Worm (Caenorhabditis elegans) whole organism, young adult: ENCODE data around the gene rps-3.
"Not testable (repeated sequence)": the region's sequence is repeated elsewhere in the genome, so short reads cannot be mapped to it uniquely, and the experiment has no call there.

ENCODE experiments used
- B0035.1 ChIP-seq: sonication (generic microtip); optimal IDR thresholded peaks from 2 replicates; lab custom pipeline; 2016; ENCODE audit warnings: missing genetic modification characterization, mild to moderate bottlenecking, missing compliant biosample characterization, missing genotype, missing genetic modification reagents
- B0261.1 ChIP-seq: sonication (generic microtip); optimal IDR thresholded peaks from 2 replicates; lab custom pipeline; 2016; ENCODE audit warnings: mild to moderate bottlenecking, missing genetic modification characterization, moderate library complexity, missing compliant biosample characterization
- C17E4.6 ChIP-seq: fragments of 200-800 bp; sonication (Bioruptor generic); IDR thresholded peaks from 2 replicates; pipeline ENCODE4 v1.3.6; 2022; ENCODE audit warnings: missing genetic modification reagents, missing genetic modification characterization, missing compliant biosample characterization
- F33H1.4 ChIP-seq: fragments of 200-800 bp; sonication (Bioruptor generic); IDR thresholded peaks from 2 replicates; pipeline ENCODE4 v1.3.6; 2022; ENCODE audit warnings: missing genetic modification reagents, missing genetic modification characterization, missing compliant biosample characterization
- F37B4.10 ChIP-seq: fragments of 200-800 bp; sonication (Bioruptor generic); IDR thresholded peaks from 2 replicates; pipeline ENCODE4 v1.3.6; 2022; ENCODE audit warnings: missing genetic modification characterization, missing compliant biosample characterization
- F39B2.1 ChIP-seq: fragments of 200-800 bp; sonication (Bioruptor generic); IDR thresholded peaks from 2 replicates; pipeline ENCODE4 v1.3.6; 2022; ENCODE audit warnings: missing genetic modification reagents, missing genetic modification characterization, missing compliant biosample characterization
- F57C9.4 ChIP-seq: sonication (generic microtip); optimal IDR thresholded peaks from 2 replicates; lab custom pipeline; 2017; ENCODE audit warnings: mild to moderate bottlenecking, missing genetic modification characterization, missing compliant biosample characterization
- Y95B8A.8 ChIP-seq: fragments of 200-800 bp; sonication (Bioruptor generic); IDR thresholded peaks from 2 replicates; pipeline ENCODE4 v1.3.6; 2022; ENCODE audit warnings: missing genetic modification reagents, missing genetic modification characterization, missing compliant biosample characterization
- atf-7 ChIP-seq: sonication (generic microtip); optimal IDR thresholded peaks from 2 replicates; lab custom pipeline; 2017; ENCODE audit warnings: mild to moderate bottlenecking, missing genetic modification characterization, missing compliant biosample characterization
- athp-1 ChIP-seq: sonication (generic microtip); optimal IDR thresholded peaks from 2 replicates; lab custom pipeline; 2017; ENCODE audit warnings: mild to moderate bottlenecking, missing genetic modification characterization, missing compliant biosample characterization
- attf-3 ChIP-seq: fragments of 200-800 bp; sonication (Bioruptor generic); conservative IDR thresholded peaks from 2 replicates; pipeline ENCODE4 v1.3.6; 2022; ENCODE audit warnings: missing genetic modification reagents, missing genetic modification characterization, missing compliant biosample characterization
- bed-1 ChIP-seq: fragments of 200-800 bp; sonication (Bioruptor generic); IDR thresholded peaks from 2 replicates; pipeline ENCODE4 v1.3.6; 2022; ENCODE audit warnings: missing genetic modification reagents, missing genetic modification characterization, missing compliant biosample characterization
- cebp-1 ChIP-seq, 2 experiments: fragments of 200-800 bp in 1 of 2; sonication (Bioruptor generic) in 1 of 2; sonication (generic microtip) in 1 of 2; IDR thresholded peaks in 1 of 2; optimal IDR thresholded peaks in 1 of 2; 2 replicates each; pipeline versions ENCODE4 v1.3.6 to Lab custom; 2017 to 2022; ENCODE audit warnings: missing compliant biosample characterization in 2 of 2, missing genetic modification characterization in 2 of 2, mild to moderate bottlenecking in 1 of 2, missing genetic modification reagents in 1 of 2, moderate library complexity in 1 of 2
- ceh-91 ChIP-seq: fragments of 200-800 bp; sonication (Bioruptor generic); IDR thresholded peaks from 2 replicates; pipeline ENCODE4 v1.3.6; 2022; ENCODE audit warnings: missing genetic modification reagents, missing genetic modification characterization, missing compliant biosample characterization
- die-1 ChIP-seq: sonication (generic microtip); optimal IDR thresholded peaks from 2 replicates; lab custom pipeline; 2016; ENCODE audit warnings: missing genotype, mild to moderate bottlenecking, missing genetic modification characterization, missing compliant biosample characterization
- dpff-1 ChIP-seq: sonication (generic microtip); optimal IDR thresholded peaks from 2 replicates; lab custom pipeline; 2017; ENCODE audit warnings: mild to moderate bottlenecking, missing genetic modification characterization, missing compliant biosample characterization
- egrh-3 ChIP-seq: fragments of 200-800 bp; sonication (Bioruptor generic); IDR thresholded peaks from 2 replicates; pipeline ENCODE4 v1.3.6; 2022; ENCODE audit warnings: missing genetic modification reagents, missing genetic modification characterization, missing compliant biosample characterization
- ets-4 ChIP-seq: fragments of 200-800 bp; sonication (Bioruptor generic); optimal IDR thresholded peaks from 2 replicates; lab custom pipeline; 2018; ENCODE audit warnings: mild to moderate bottlenecking, missing genetic modification characterization, missing compliant biosample characterization
- hlh-12 ChIP-seq: sonication (generic microtip); optimal IDR thresholded peaks from 2 replicates; lab custom pipeline; 2016; ENCODE audit warnings: missing genetic modification characterization, missing compliant biosample characterization
- hlh-26 ChIP-seq: fragments of 200-800 bp; sonication (Bioruptor generic); conservative IDR thresholded peaks from 2 replicates; pipeline ENCODE4 v1.3.6; 2022; ENCODE audit warnings: missing genetic modification reagents, missing genetic modification characterization, missing compliant biosample characterization
- hrde-1 ChIP-seq: sonication (generic microtip); optimal IDR thresholded peaks from 2 replicates; lab custom pipeline; 2016; ENCODE audit warnings: missing genetic modification characterization, mild to moderate bottlenecking, missing compliant biosample characterization, moderate library complexity, missing genotype, missing genetic modification reagents, borderline replicate concordance
- lin-35 ChIP-seq, 3 experiments: fragments of 150-350 bp in 2 of 3; sonication (generic microtip) in 1 of 3; optimal IDR thresholded peaks; 2 replicates each; lab custom pipeline; 2014 to 2018; ENCODE audit warnings: missing biosample characterization in 3 of 3, missing genetic modification characterization in 3 of 3, missing genetic modification reagents in 3 of 3
- lin-54 ChIP-seq: fragments of 200-800 bp; sonication (Bioruptor generic); optimal IDR thresholded peaks from 2 replicates; lab custom pipeline; 2018; ENCODE audit warnings: mild to moderate bottlenecking, missing genetic modification characterization, missing compliant biosample characterization
- lir-1 ChIP-seq: fragments of 200-800 bp; sonication (Bioruptor generic); conservative IDR thresholded peaks from 2 replicates; pipeline ENCODE4 v1.3.6; 2022; ENCODE audit warnings: missing genetic modification reagents, missing genetic modification characterization, missing compliant biosample characterization
- madf-10 ChIP-seq: sonication (generic microtip); optimal IDR thresholded peaks from 2 replicates; lab custom pipeline; 2016; ENCODE audit warnings: mild to moderate bottlenecking, missing genetic modification characterization, missing compliant biosample characterization
- madf-8 ChIP-seq: fragments of 200-800 bp; sonication (Bioruptor generic); conservative IDR thresholded peaks from 2 replicates; pipeline ENCODE4 v1.3.6; 2022; ENCODE audit warnings: missing genetic modification reagents, missing genetic modification characterization, missing compliant biosample characterization
- mxl-1 ChIP-seq: sonication (generic microtip); optimal IDR thresholded peaks from 2 replicates; lab custom pipeline; 2016; ENCODE audit warnings: missing genetic modification characterization, missing compliant biosample characterization
- nfya-2 ChIP-seq: fragments of 200-800 bp; sonication (Bioruptor generic); IDR thresholded peaks from 2 replicates; pipeline ENCODE4 v1.3.6; 2022; ENCODE audit warnings: missing genetic modification reagents, missing genetic modification characterization, missing compliant biosample characterization
- nfyb-1 ChIP-seq: fragments of 200-800 bp; sonication (Bioruptor generic); IDR thresholded peaks from 2 replicates; pipeline ENCODE4 v1.3.6; 2022; ENCODE audit warnings: missing genetic modification reagents, missing genetic modification characterization, missing compliant biosample characterization
- nhr-120 ChIP-seq: fragments of 200-800 bp; sonication (Bioruptor generic); IDR thresholded peaks from 2 replicates; pipeline ENCODE4 v1.3.6; 2022; ENCODE audit warnings: missing genetic modification characterization, missing compliant biosample characterization
- nhr-80 ChIP-seq: sonication (generic microtip); optimal IDR thresholded peaks from 2 replicates; lab custom pipeline; 2016; ENCODE audit warnings: missing genetic modification characterization, missing compliant biosample characterization
- snpc-1.3 ChIP-seq: sonication (generic microtip); optimal IDR thresholded peaks from 2 replicates; lab custom pipeline; 2017; ENCODE audit warnings: missing genetic modification characterization, mild to moderate bottlenecking, missing compliant biosample characterization, antibody characterized with exemption, moderate library complexity, missing genotype, missing genetic modification reagents; ENCODE audit not compliant: insufficient read depth
- snpc-3.4 ChIP-seq: sonication (generic microtip); optimal IDR thresholded peaks from 2 replicates; lab custom pipeline; 2017; ENCODE audit warnings: missing genetic modification characterization, mild to moderate bottlenecking, missing compliant biosample characterization, antibody characterized with exemption, moderate library complexity, missing genotype, missing genetic modification reagents
- xnd-1 ChIP-seq: sonication (generic microtip); optimal IDR thresholded peaks from 2 replicates; lab custom pipeline; 2016; ENCODE audit warnings: missing genotype, missing genetic modification reagents, missing genetic modification characterization, missing compliant biosample characterization
- ztf-18 ChIP-seq: sonication (generic microtip); optimal IDR thresholded peaks from 2 replicates; lab custom pipeline; 2016; ENCODE audit warnings: missing genotype, mild to moderate bottlenecking, missing genetic modification characterization, missing compliant biosample characterization
- ztf-25 ChIP-seq: fragments of 200-800 bp; sonication (Bioruptor generic); IDR thresholded peaks from 2 replicates; pipeline ENCODE4 v1.3.6; 2022; ENCODE audit warnings: missing genetic modification reagents, missing genetic modification characterization, missing compliant biosample characterization
- ztf-28 ChIP-seq: fragments of 200-800 bp; sonication (Bioruptor generic); IDR thresholded peaks from 2 replicates; pipeline ENCODE4 v1.3.6; 2022; ENCODE audit warnings: missing genetic modification reagents, missing genetic modification characterization, missing compliant biosample characterization
- ztf-3 ChIP-seq: fragments of 200-800 bp; sonication (Bioruptor generic); optimal IDR thresholded peaks from 2 replicates; lab custom pipeline; 2018; ENCODE audit warnings: mild to moderate bottlenecking, missing genetic modification characterization, missing compliant biosample characterization

The rps-3 gene

ce11 chrIII:6179062-6179461 lies 27.5 kb upstream of the rps-3 start (continued):
- TF ChIP-seq mxl-1 (tag; lab: Kevin White, UChicago), result no peak
- TF ChIP-seq snpc-3.4 (tag; lab: Kevin White, UChicago), result no peak
- TF ChIP-seq F37B4.10 (GFP tag; lab: Robert Waterston, UW), result no peak
- TF ChIP-seq xnd-1 (tag; lab: Kevin White, UChicago), result no peak

ce11 chrIII:6180294-6180693 lies 26.3 kb upstream of the rps-3 start:
- TF ChIP-seq ets-4 (GFP tag; lab: Kevin White, UChicago), result peak; percentile 51
- no peak for TF ChIP-seq ztf-28 (GFP tag; lab: Robert Waterston, UW)
- TF ChIP-seq nhr-80 (tag; lab: Kevin White, UChicago), result peak; percentile 83

ce11 chrIII:6183118-6183517 lies 23.5 kb upstream of the rps-3 start, which contains the start of gene nas-28:
Gene nas-28 (minus strand): TSS chrIII:6183218.
- no peak for TF ChIP-seq F39B2.1 (GFP tag; lab: Robert Waterston, UW)
- TF ChIP-seq madf-10 (tag; lab: Kevin White, UChicago), result no peak
- no peak for TF ChIP-seq madf-8 (GFP tag; lab: Robert Waterston, UW)
- no peak for TF ChIP-seq lin-54 (GFP tag; lab: Kevin White, UChicago)
- no peak for TF ChIP-seq C17E4.6 (GFP tag; lab: Robert Waterston, UW)
- TF ChIP-seq egrh-3 (GFP tag; lab: Robert Waterston, UW), result no peak
- no peak for TF ChIP-seq athp-1 (tag; lab: Kevin White, UChicago)
- TF ChIP-seq Y95B8A.8 (GFP tag; lab: Robert Waterston, UW), result no peak
- no peak for TF ChIP-seq snpc-3.4 (tag; lab: Kevin White, UChicago)
- TF ChIP-seq nfyb-1 (GFP tag; lab: Robert Waterston, UW), result no peak
- no peak for TF ChIP-seq snpc-1.3 (tag; lab: Kevin White, UChicago)
- no peak for TF ChIP-seq hlh-12 (tag; lab: Kevin White, UChicago)
- TF ChIP-seq F57C9.4, result no peak
- TF ChIP-seq B0261.1 (tag; lab: Kevin White, UChicago), result no peak
- TF ChIP-seq attf-3 (GFP tag; lab: Robert Waterston, UW), result no peak
- TF ChIP-seq hrde-1 (tag; lab: Kevin White, UChicago), result no peak
- no peak for TF ChIP-seq B0035.1 (tag; lab: Kevin White, UChicago)
- no peak for TF ChIP-seq dpff-1 (tag; lab: Kevin White, UChicago)

- TF ChIP-seq ztf-18 (tag; lab: Kevin White, UChicago) (peak; percentile 76), cebp-1 (GFP tag; IDR thresholded peaks at IDR 0.05; lab: Robert Waterston, UW) (peak; percentile 68)
- not testable (repeated sequence) for TF ChIP-seq cebp-1 (tag; optimal IDR thresholded peaks at IDR 0.05; lab: Kevin White, UChicago)
These were observed 18.6 kb upstream of the rps-3 start for ce11 chrIII:6188020-6188419.

ce11 chrIII:6190810-6191209 lies 15.8 kb upstream of the rps-3 start, which contains the start of gene C23G10.5:
Gene C23G10.5 (plus strand): TSS chrIII:6191110.
- TF ChIP-seq lir-1 (GFP tag; lab: Robert Waterston, UW) (no peak), snpc-1.3 (tag; lab: Kevin White, UChicago) (no peak), hlh-26 (GFP tag; lab: Robert Waterston, UW) (no peak), lin-35 (GFP tag; optimal IDR thresholded peaks at IDR 0.05; lab: Kevin White, UChicago) (no peak), die-1 (tag; lab: Kevin White, UChicago) (no peak), nfya-2 (GFP tag; lab: Robert Waterston, UW) (no peak), ztf-25 (GFP tag; lab: Robert Waterston, UW) (no peak), nhr-120 (GFP tag; lab: Robert Waterston, UW) (no peak), F39B2.1 (GFP tag; lab: Robert Waterston, UW) (no peak), bed-1 (no peak), F33H1.4 (GFP tag; lab: Robert Waterston, UW) (no peak), ztf-18 (tag; lab: Kevin White, UChicago) (no peak), atf-7 (tag; lab: Kevin White, UChicago) (no peak), ceh-91 (GFP tag; lab: Robert Waterston, UW) (no peak), ztf-3 (GFP tag; lab: Kevin White, UChicago) (no peak)
